Worm (Caenorhabditis elegans): ENCODE data around the gene mig-38.

DNA sequence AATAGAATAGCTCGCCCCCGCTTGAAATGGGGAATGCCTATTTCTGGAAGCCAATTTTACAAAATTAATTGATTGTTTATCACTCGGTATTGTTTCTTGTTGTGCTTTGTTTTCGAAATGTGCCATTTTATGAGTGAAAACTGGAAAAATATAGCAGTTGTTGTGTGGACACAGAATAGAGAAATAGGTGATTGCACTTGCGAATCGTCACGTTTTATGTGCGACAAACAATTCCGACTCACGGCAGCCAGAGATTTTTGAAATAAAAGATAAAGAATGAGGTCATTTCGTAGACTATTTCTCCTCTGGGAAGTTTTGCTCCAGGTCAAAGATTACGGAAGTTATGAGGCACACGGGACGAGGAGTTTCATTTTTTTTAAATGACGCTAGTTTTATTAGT is 52.9 kb downstream of the mig-38 start:
- no peak for TF ChIP-seq ztf-11 (tag; optimal IDR thresholded peaks at IDR 0.05)
- no peak for TF ChIP-seq ceh-82 (tag; optimal IDR thresholded peaks at IDR 0.05)
- TF ChIP-seq ama-1 (optimal IDR thresholded peaks at IDR 0.05) = no peak
- no peak for TF ChIP-seq unc-39 (tag; optimal IDR thresholded peaks at IDR 0.05)
- TF ChIP-seq crh-2 (tag; optimal IDR thresholded peaks at IDR 0.05) = no peak
- TF ChIP-seq ztf-1 (GFP tag; conservative IDR thresholded peaks at IDR 0.05) = no peak
- no peak for TF ChIP-seq aly-2 (tag; optimal IDR thresholded peaks at IDR 0.05)
